Fruit fly (Drosophila melanogaster): ENCODE measurements around the gene Pka-R1.

The Pka-R1 gene

DNA sequence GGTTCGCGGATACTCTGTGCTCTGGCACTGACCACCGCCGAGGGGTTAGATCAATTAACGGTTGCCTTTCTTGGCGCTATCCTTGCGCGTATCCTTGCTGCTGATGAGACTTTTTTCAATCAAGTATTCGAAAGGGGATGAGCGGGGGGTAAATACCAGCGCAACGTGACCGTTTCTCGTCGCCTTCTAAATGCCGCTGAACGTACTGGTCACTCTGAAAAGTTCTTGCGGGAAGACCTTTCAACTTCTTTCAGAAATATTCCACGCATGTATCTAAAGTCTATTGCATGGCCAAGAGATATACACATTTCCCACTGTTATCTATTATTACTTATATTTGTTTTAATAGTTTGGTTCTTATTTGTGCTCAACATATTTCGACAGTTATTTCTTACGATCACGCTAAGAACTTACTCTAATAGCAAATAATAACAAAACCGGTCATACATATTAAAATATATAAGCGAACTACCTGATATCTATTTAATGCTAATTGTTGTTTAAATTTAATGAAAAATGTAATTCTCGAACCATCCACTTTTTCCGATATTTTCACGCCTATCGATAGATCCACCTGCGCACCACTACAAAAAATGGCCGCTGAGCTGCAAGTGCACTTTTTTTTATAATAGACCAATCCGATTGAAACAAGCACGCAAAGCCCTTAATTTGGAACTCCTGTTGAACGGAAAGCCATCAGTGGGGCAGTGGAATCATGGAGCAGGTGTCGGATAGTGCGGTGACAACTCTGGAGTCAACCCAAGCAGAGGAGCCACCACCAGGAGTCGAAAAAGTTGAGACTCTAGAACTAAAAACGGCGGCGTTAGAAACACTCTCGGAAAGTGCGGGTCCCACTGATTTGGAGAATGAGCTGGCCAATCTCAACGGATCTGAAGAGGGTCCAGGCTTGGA lies 6.6 kb upstream of the Pka-R1 start, which contains the start of the genes CG3634 and HIPP1 (continued):
- TF ChIP-seq tio (GFP tag; optimal IDR thresholded peaks at IDR 0.05) (no peak), CG3847 (GFP tag; IDR thresholded peaks at IDR 0.05) (peak; percentile 5; the same call in 1 of the 2 replicates), CG10543 (GFP tag; optimal IDR thresholded peaks at IDR 0.05) (no peak), her (GFP tag; optimal IDR thresholded peaks at IDR 0.05) (no peak), HLH3B (GFP tag; IDR thresholded peaks at IDR 0.05) (no peak), CG8924 (tag; optimal IDR thresholded peaks at IDR 0.05) (peak; percentile 11), CG6272 (GFP tag; IDR thresholded peaks at IDR 0.05) (no peak), CG9437 (GFP tag; optimal IDR thresholded peaks at IDR 0.05) (peak; percentile 39), Dref (GFP tag; IDR thresholded peaks at IDR 0.05) (peak; percentile 65), p53 (GFP tag; optimal IDR thresholded peaks at IDR 0.05) (no peak), CG12659 (GFP tag; optimal IDR thresholded peaks at IDR 0.05) (peak; percentile 57), CG8281 (tag; optimal IDR thresholded peaks at IDR 0.05) (no peak), Meics (GFP tag; optimal IDR thresholded peaks at IDR 0.05) (no peak), aop (GFP tag; IDR thresholded peaks at IDR 0.05) (no peak), CG9932 (GFP tag; IDR thresholded peaks at IDR 0.05) (no peak), Myb (GFP tag; optimal IDR thresholded peaks at IDR 0.05) (peak; percentile 9), Ets97D (GFP tag; optimal IDR thresholded peaks at IDR 0.05) (peak; percentile 45), CG2120 (GFP tag; optimal IDR thresholded peaks at IDR 0.05) (peak; percentile 36), CG2712 (tag; optimal IDR thresholded peaks at IDR 0.05) (peak; percentile 50), pan (optimal IDR thresholded peaks at IDR 0.05) (no peak), pan (GFP tag; optimal IDR thresholded peaks at IDR 0.05 in 1 of 2, IDR thresholded peaks at IDR 0.05 in 1 of 2) (peak in 1 of 2 experiments; percentile 21), H2.0 (GFP tag; IDR thresholded peaks at IDR 0.05) (no peak), rib (GFP tag; IDR thresholded peaks at IDR 0.05) (0 out of 2 replicates have a peak, but pooled peaks have one; percentile 23), odd (GFP tag; optimal IDR thresholded peaks at IDR 0.05) (no peak), TFAM (GFP tag; optimal IDR thresholded peaks at IDR 0.05) (no peak), Mes4 (GFP tag; optimal IDR thresholded peaks at IDR 0.05) (no peak), gem (tag; optimal IDR thresholded peaks at IDR 0.05) (no peak), mld (GFP tag; IDR thresholded peaks at IDR 0.05; ENCODE audit: partially characterized antibody) (0 out of 3 replicates have a peak, but pooled peaks have one; percentile 7), Doc3 (GFP tag; IDR thresholded peaks at IDR 0.05; ENCODE audit: partially characterized antibody) (peak; percentile 50; the same call in 1 of the 3 replicates), shn (GFP tag; optimal IDR thresholded peaks at IDR 0.05) (no peak), CG43689 (GFP tag; IDR thresholded peaks at IDR 0.05) (no peak), vnd (GFP tag; IDR thresholded peaks at IDR 0.05; ENCODE audit: partially characterized antibody) (peak; percentile 68; the same call in 2 of the 3 replicates), CG8765 (GFP tag; IDR thresholded peaks at IDR 0.05) (no peak), corto (GFP tag; optimal IDR thresholded peaks at IDR 0.05) (no peak), GATAe (GFP tag; conservative IDR thresholded peaks at IDR 0.05) (no peak), Dad (GFP tag; optimal IDR thresholded peaks at IDR 0.05) (no peak), Atf-2 (GFP tag; optimal IDR thresholded peaks at IDR 0.05) (no peak), fd3F (GFP tag; optimal IDR thresholded peaks at IDR 0.05) (no peak), prd (optimal IDR thresholded peaks at IDR 0.05) (no peak), prd (GFP tag; IDR thresholded peaks at IDR 0.05) (no peak; the same call in 2 of the 3 replicates), tin (GFP tag; optimal IDR thresholded peaks at IDR 0.05) (no peak), Rfx (GFP tag; IDR thresholded peaks at IDR 0.05) (no peak), hth (optimal IDR thresholded peaks at IDR 0.05) (no peak), CG14965 (GFP tag; optimal IDR thresholded peaks at IDR 0.05; ENCODE audit: borderline replicate concordance) (no peak), CG10431 (GFP tag; optimal IDR thresholded peaks at IDR 0.05) (no peak), grn (GFP tag; optimal IDR thresholded peaks at IDR 0.05) (no peak), CG3838 (GFP tag; optimal IDR thresholded peaks at IDR 0.05) (no peak), CG7786 (GFP tag; optimal IDR thresholded peaks at IDR 0.05) (no peak), fu2 (GFP tag; optimal IDR thresholded peaks at IDR 0.05) (no peak), amos (GFP tag; IDR thresholded peaks at IDR 0.05; ENCODE audit: partially characterized antibody) (peak; percentile 70)
